Worm (Caenorhabditis elegans) whole organism, midembryonic: ENCODE results near the gene abu-5.

ENCODE experiments used
- T22C8.4 ChIP-seq: fragments of 200-800 bp; sonication (Bioruptor generic); IDR thresholded peaks from 2 replicates; pipeline ENCODE4 v1.3.6; 2022; ENCODE audit warnings: missing genetic modification characterization, missing compliant biosample characterization
- cog-1 ChIP-seq: sonication (generic microtip); optimal IDR thresholded peaks from 2 replicates; lab custom pipeline; 2016; ENCODE audit warnings: missing genetic modification characterization, missing compliant biosample characterization
- flt-1 ChIP-seq: fragments of 200-800 bp; sonication (Bioruptor generic); IDR thresholded peaks from 2 replicates; pipeline ENCODE4 v1.3.6; 2022; ENCODE audit warnings: missing genetic modification characterization, missing compliant biosample characterization
- klf-2 ChIP-seq: fragments of 200-800 bp; sonication (Bioruptor generic); conservative IDR thresholded peaks from 2 replicates; pipeline ENCODE4 v1.3.6; 2022; ENCODE audit warnings: missing genetic modification reagents, missing genetic modification characterization, missing compliant biosample characterization
- med-1 ChIP-seq: sonication (generic microtip); optimal IDR thresholded peaks from 2 replicates; lab custom pipeline; 2017; ENCODE audit warnings: missing genetic modification characterization, mild to moderate bottlenecking, missing compliant biosample characterization, antibody characterized with exemption, missing genetic modification reagents; ENCODE audit not compliant: insufficient read depth
- ref-1 ChIP-seq: fragments of 200-800 bp; sonication (Bioruptor generic); conservative IDR thresholded peaks from 2 replicates; pipeline ENCODE4 v1.3.6; 2022; ENCODE audit warnings: missing genetic modification reagents, missing genetic modification characterization, missing compliant biosample characterization
- tab-1 ChIP-seq: fragments of 200-800 bp; sonication (Bioruptor generic); IDR thresholded peaks from 2 replicates; pipeline ENCODE4 v1.3.6; 2022; ENCODE audit warnings: missing genetic modification characterization, missing compliant biosample characterization
- ztf-23 ChIP-seq: fragments of 200-800 bp; sonication (Bioruptor generic); IDR thresholded peaks from 2 replicates; pipeline ENCODE4 v1.3.6; 2022; ENCODE audit warnings: missing genetic modification reagents, missing genetic modification characterization, missing compliant biosample characterization
- ztf-29 ChIP-seq: fragments of 200-800 bp; sonication (Bioruptor generic); IDR thresholded peaks from 2 replicates; pipeline ENCODE4 v1.3.6; 2022; ENCODE audit warnings: missing genetic modification reagents, missing genetic modification characterization, missing compliant biosample characterization

DNA sequence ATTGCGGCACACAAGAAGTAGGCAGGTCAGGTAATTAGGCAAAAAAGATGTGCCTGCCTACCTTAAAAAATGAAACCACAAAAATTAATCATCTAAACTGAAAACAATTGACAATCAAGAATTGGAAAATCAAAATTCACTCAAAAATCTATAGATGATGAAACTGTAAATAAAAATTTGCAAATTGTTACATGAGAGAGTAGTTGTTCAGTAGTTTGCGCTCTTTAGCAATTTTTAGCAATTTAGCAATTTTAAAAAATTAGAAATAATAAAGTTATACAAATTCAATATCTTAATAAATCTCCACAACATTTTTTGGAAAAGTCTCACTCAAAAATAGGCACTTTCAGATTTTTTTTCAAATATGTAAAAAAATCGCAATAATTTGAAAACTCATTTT is 18.4 kb upstream of the abu-5 start:
- TF ChIP-seq T22C8.4 (no peak), flt-1 (GFP tag; lab: Robert Waterston, UW) (no peak), ztf-23 (GFP tag; lab: Robert Waterston, UW) (no peak), ref-1 (GFP tag; lab: Robert Waterston, UW) (no peak), cog-1 (tag; lab: Kevin White, UChicago) (no peak), med-1 (GFP tag; lab: Kevin White, UChicago) (no peak), tab-1 (GFP tag; lab: Robert Waterston, UW) (no peak), ztf-29 (GFP tag; lab: Robert Waterston, UW) (no peak), klf-2 (GFP tag; lab: Robert Waterston, UW) (no peak)
